Worm (Caenorhabditis elegans) whole organism, L4 larva: Measurements from ENCODE around the gene ncam-1.

ENCODE experiments used
- D1046.2 ChIP-seq: fragments of 200-800 bp; sonication (Bioruptor generic); IDR thresholded peaks from 2 replicates; pipeline ENCODE4 v1.3.6; 2022; ENCODE audit warnings: missing genetic modification characterization, missing compliant biosample characterization
- F26F4.8 ChIP-seq: fragments of 200-800 bp; sonication (Bioruptor generic); conservative IDR thresholded peaks from 2 replicates; pipeline ENCODE4 v1.3.6; 2022; ENCODE audit warnings: missing genetic modification characterization, missing compliant biosample characterization
- F44E2.7 ChIP-seq: fragments of 200-800 bp; sonication (Bioruptor generic); IDR thresholded peaks from 2 replicates; pipeline ENCODE4 v2.1.2; 2022; ENCODE audit warnings: missing genetic modification characterization, missing compliant biosample characterization
- R02D3.7 ChIP-seq: fragments of 150-350 bp; sonication (generic microtip); optimal IDR thresholded peaks from 3 replicates; lab custom pipeline; 2014; ENCODE audit warnings: missing biosample characterization, missing genetic modification characterization
- T20F7.1 ChIP-seq: fragments of 200-800 bp; sonication (Bioruptor generic); optimal IDR thresholded peaks from 2 replicates; lab custom pipeline; 2018; ENCODE audit warnings: mild to moderate bottlenecking, missing genetic modification characterization, missing compliant biosample characterization
- T26A8.4 ChIP-seq: fragments of 200-800 bp; sonication (Bioruptor generic); IDR thresholded peaks from 2 replicates; pipeline ENCODE4 v1.3.6; 2022; ENCODE audit warnings: missing genetic modification characterization, missing compliant biosample characterization
- Y48G9A.11 ChIP-seq: fragments of 200-800 bp; sonication (Bioruptor generic); IDR thresholded peaks from 2 replicates; pipeline ENCODE4 v1.3.6; 2022; ENCODE audit warnings: missing genetic modification reagents, missing genetic modification characterization, missing compliant biosample characterization
- Y5F2A.4 ChIP-seq: fragments of 200-800 bp; sonication (Bioruptor generic); optimal IDR thresholded peaks from 2 replicates; lab custom pipeline; 2018; ENCODE audit warnings: mild to moderate bottlenecking, missing genetic modification characterization, missing compliant biosample characterization
- ZK337.2 ChIP-seq: fragments of 200-800 bp; sonication (Bioruptor generic); IDR thresholded peaks from 2 replicates; pipeline ENCODE4 v1.3.6; 2022; ENCODE audit warnings: missing genetic modification reagents, missing genetic modification characterization, missing compliant biosample characterization
- ZK546.5 ChIP-seq, 2 experiments: sonication (generic microtip); optimal IDR thresholded peaks; 2 replicates each; lab custom pipeline; 2017; ENCODE audit warnings: missing biosample characterization in 2 of 2, missing genetic modification characterization in 2 of 2
- aly-2 ChIP-seq: sonication (generic microtip); optimal IDR thresholded peaks from 2 replicates; lab custom pipeline; 2018; ENCODE audit warnings: missing biosample characterization, missing genetic modification characterization
- attf-4 ChIP-seq: sonication (generic microtip); optimal IDR thresholded peaks from 3 replicates; lab custom pipeline; 2017; ENCODE audit warnings: missing biosample characterization, missing genetic modification characterization
- ceh-32 ChIP-seq: sonication (generic microtip); optimal IDR thresholded peaks from 2 replicates; lab custom pipeline; 2016; ENCODE audit warnings: mild to moderate bottlenecking, missing genetic modification characterization, missing compliant biosample characterization; ENCODE audit not compliant: poor library complexity
- ceh-82 ChIP-seq: sonication (generic microtip); optimal IDR thresholded peaks from 2 replicates; lab custom pipeline; 2017; ENCODE audit warnings: missing biosample characterization, missing genetic modification characterization
- ctbp-1 ChIP-seq: fragments of 200-800 bp; sonication (Bioruptor generic); IDR thresholded peaks from 2 replicates; pipeline ENCODE4 v1.3.6; 2022; ENCODE audit warnings: missing genetic modification reagents, missing genetic modification characterization, missing compliant biosample characterization
- daf-12 ChIP-seq: fragments of 150-350 bp; optimal IDR thresholded peaks from 2 replicates; lab custom pipeline; 2014; ENCODE audit warnings: missing biosample characterization, missing genetic modification reagents, missing genetic modification characterization
- daf-16 ChIP-seq, 3 experiments: sonication (generic microtip); optimal IDR thresholded peaks; 2 replicates each; lab custom pipeline; 2016 to 2017; ENCODE audit warnings: missing genetic modification characterization in 3 of 3, missing genetic modification reagents in 3 of 3, mild to moderate bottlenecking in 2 of 3, missing compliant biosample characterization in 2 of 3, missing biosample characterization in 1 of 3, moderate library complexity in 1 of 3
- dmd-6 ChIP-seq: fragments of 200-800 bp; sonication (Bioruptor generic); IDR thresholded peaks from 2 replicates; pipeline ENCODE4 v1.3.6; 2022; ENCODE audit warnings: missing genetic modification reagents, missing genetic modification characterization, missing compliant biosample characterization
- dpl-1 ChIP-seq: fragments of 150-350 bp; optimal IDR thresholded peaks from 2 replicates; lab custom pipeline; 2014; ENCODE audit warnings: missing biosample characterization, missing genetic modification reagents, missing genetic modification characterization
- dve-1 ChIP-seq: sonication (generic microtip); optimal IDR thresholded peaks from 2 replicates; lab custom pipeline; 2017; ENCODE audit warnings: antibody characterized with exemption, mild to moderate bottlenecking, missing genetic modification characterization, missing compliant biosample characterization; ENCODE audit not compliant: insufficient read depth
- hif-1 ChIP-seq, 2 experiments: sonication (generic microtip); optimal IDR thresholded peaks; 2 replicates each; lab custom pipeline; 2016 to 2017; ENCODE audit warnings: missing compliant biosample characterization in 2 of 2, missing genetic modification characterization in 2 of 2, missing genetic modification reagents in 2 of 2, missing genotype in 2 of 2, mild to moderate bottlenecking in 1 of 2
- hlh-11 ChIP-seq: fragments of 200-800 bp; sonication (Bioruptor generic); optimal IDR thresholded peaks from 2 replicates; lab custom pipeline; 2018; ENCODE audit warnings: mild to moderate bottlenecking, missing genetic modification characterization, missing compliant biosample characterization
- hmg-1.1 ChIP-seq: fragments of 200-800 bp; sonication (Bioruptor generic); IDR thresholded peaks from 2 replicates; pipeline ENCODE4 v1.3.6; 2022; ENCODE audit warnings: missing genetic modification reagents, missing genetic modification characterization, missing compliant biosample characterization
- lim-7 ChIP-seq: fragments of 200-800 bp; sonication (Bioruptor generic); IDR thresholded peaks from 2 replicates; pipeline ENCODE4 v1.3.6; 2022; ENCODE audit warnings: missing genetic modification characterization, missing compliant biosample characterization
- lin-1 ChIP-seq: fragments of 200-800 bp; sonication (Bioruptor generic); IDR thresholded peaks from 2 replicates; pipeline ENCODE4 v1.3.6; 2022; ENCODE audit warnings: missing genetic modification reagents, missing genetic modification characterization, missing compliant biosample characterization
- lin-29 ChIP-seq: fragments of 200-800 bp; sonication (Bioruptor generic); IDR thresholded peaks from 2 replicates; pipeline ENCODE4 v1.3.6; 2022; ENCODE audit warnings: missing genetic modification reagents, missing genetic modification characterization, missing compliant biosample characterization
- lin-39 ChIP-seq: fragments of 150-350 bp; optimal IDR thresholded peaks from 2 replicates; lab custom pipeline; 2014; ENCODE audit warnings: missing biosample characterization, missing genetic modification reagents, missing genetic modification characterization
- mdt-29 ChIP-seq: fragments of 200-800 bp; sonication (Bioruptor generic); IDR thresholded peaks from 2 replicates; pipeline ENCODE4 v1.3.6; 2022; ENCODE audit warnings: missing genetic modification reagents, missing genetic modification characterization, missing compliant biosample characterization
- mes-2 ChIP-seq: sonication (generic microtip); optimal IDR thresholded peaks from 2 replicates; lab custom pipeline; 2016; ENCODE audit warnings: missing genotype, mild to moderate bottlenecking, missing genetic modification characterization, missing compliant biosample characterization; ENCODE audit not compliant: poor library complexity, severe bottlenecking
- nhr-11 ChIP-seq: fragments of 150-350 bp; optimal IDR thresholded peaks from 2 replicates; lab custom pipeline; 2014; ENCODE audit warnings: missing biosample characterization, missing genetic modification characterization
- nhr-25 ChIP-seq: sonication (generic microtip); optimal IDR thresholded peaks from 2 replicates; lab custom pipeline; 2017; ENCODE audit warnings: missing genetic modification characterization, mild to moderate bottlenecking, missing compliant biosample characterization, antibody characterized with exemption, moderate library complexity, borderline replicate concordance; ENCODE audit not compliant: insufficient read depth
- nhr-28 ChIP-seq: fragments of 150-350 bp; optimal IDR thresholded peaks from 2 replicates; lab custom pipeline; 2014; ENCODE audit warnings: missing biosample characterization, missing genetic modification characterization
- nhr-48 ChIP-seq: sonication (generic microtip); optimal IDR thresholded peaks from 2 replicates; lab custom pipeline; 2016; ENCODE audit warnings: mild to moderate bottlenecking, missing genetic modification characterization, missing compliant biosample characterization
- nhr-6 ChIP-seq: fragments of 150-350 bp; optimal IDR thresholded peaks from 2 replicates; lab custom pipeline; 2014; ENCODE audit warnings: missing biosample characterization, missing genetic modification characterization
- nhr-76 ChIP-seq: fragments of 150-350 bp; optimal IDR thresholded peaks from 2 replicates; lab custom pipeline; 2014; ENCODE audit warnings: missing biosample characterization, missing genetic modification characterization
- nhr-77 ChIP-seq: fragments of 150-350 bp; optimal IDR thresholded peaks from 2 replicates; lab custom pipeline; 2014; ENCODE audit warnings: missing biosample characterization, missing genetic modification characterization
- pqm-1 ChIP-seq: sonication (generic microtip); optimal IDR thresholded peaks from 2 replicates; lab custom pipeline; 2017; ENCODE audit warnings: missing biosample characterization, missing genetic modification characterization
- sdz-12 ChIP-seq: fragments of 200-800 bp; sonication (Bioruptor generic); optimal IDR thresholded peaks from 2 replicates; lab custom pipeline; 2018; ENCODE audit warnings: mild to moderate bottlenecking, missing genetic modification characterization, missing compliant biosample characterization
- set-16 ChIP-seq: fragments of 200-800 bp; sonication (Bioruptor generic); IDR thresholded peaks from 2 replicates; pipeline ENCODE4 v1.3.6; 2022; ENCODE audit warnings: missing genetic modification reagents, missing genetic modification characterization, missing compliant biosample characterization
- skn-1 ChIP-seq: fragments of 150-350 bp; optimal IDR thresholded peaks from 2 replicates; lab custom pipeline; 2014; ENCODE audit warnings: missing biosample characterization, missing genetic modification characterization
- snpc-1.2 ChIP-seq: fragments of 200-800 bp; sonication (Bioruptor generic); IDR thresholded peaks from 2 replicates; pipeline ENCODE4 v1.3.6; 2022; ENCODE audit warnings: missing genetic modification reagents, missing genetic modification characterization, missing compliant biosample characterization
- tag-97 ChIP-seq: fragments of 200-800 bp; sonication (Bioruptor generic); IDR thresholded peaks from 2 replicates; pipeline ENCODE4 v1.3.6; 2022; ENCODE audit warnings: missing genetic modification characterization, missing compliant biosample characterization
- unc-62 ChIP-seq, 3 experiments: fragments of 150-350 bp in 1 of 3; sonication (generic microtip); optimal IDR thresholded peaks in 2 of 3; peaks in 1 of 3; 1 replicate in 1 of 3; 2 replicates in 2 of 3; lab custom pipeline; 2014 to 2017; ENCODE audit warnings: missing biosample characterization in 3 of 3, missing genetic modification characterization in 3 of 3, missing genetic modification reagents in 3 of 3, missing genotype in 1 of 3
- zip-11 ChIP-seq: fragments of 200-800 bp; sonication (Bioruptor generic); IDR thresholded peaks from 2 replicates; pipeline ENCODE4 v1.3.6; 2022; ENCODE audit warnings: missing genetic modification characterization, missing compliant biosample characterization
- ztf-7 ChIP-seq: fragments of 150-350 bp; optimal IDR thresholded peaks from 2 replicates; lab custom pipeline; 2014; ENCODE audit warnings: missing biosample characterization, missing genetic modification characterization

Gene ncam-1

DNA sequence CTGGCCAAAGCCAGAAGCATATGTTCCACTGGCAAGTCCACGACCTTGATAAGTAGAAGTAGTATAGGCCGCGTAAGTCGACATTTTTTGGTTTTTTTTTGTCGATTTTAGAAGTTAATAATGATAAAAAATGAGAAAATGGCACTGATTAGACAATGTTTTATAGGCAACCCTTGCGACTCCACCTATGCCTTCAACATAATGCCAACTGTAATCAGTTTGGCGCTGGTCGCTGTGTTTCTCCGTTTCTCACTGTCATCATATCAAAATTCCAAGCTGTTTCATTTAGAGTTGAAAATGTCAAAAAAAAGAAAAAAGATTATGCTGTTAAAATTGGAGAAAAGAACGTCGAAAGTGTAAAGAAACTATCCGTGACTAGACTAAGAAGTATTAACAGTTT, 46.1 kb upstream of the ncam-1 start (continued):
- TF ChIP-seq dve-1 (tag; lab: Kevin White, UChicago): peak; percentile 73
- peak; percentile 24 for TF ChIP-seq nhr-6
- TF ChIP-seq zip-11: no peak
- TF ChIP-seq Y48G9A.11 (GFP tag; lab: Robert Waterston, UW): no peak
- no peak for TF ChIP-seq skn-1 (tag; lab: Kevin White, UChicago)
- no peak for TF ChIP-seq R02D3.7 (tag; lab: Kevin White, UChicago)
- peak; percentile 30 for TF ChIP-seq T20F7.1 (GFP tag; lab: Kevin White, UChicago)
- TF ChIP-seq D1046.2 (GFP tag; lab: Robert Waterston, UW): no peak
- no peak for TF ChIP-seq dpl-1
- TF ChIP-seq ceh-82 (tag; lab: Kevin White, UChicago): no peak
- no peak for TF ChIP-seq daf-16 (GFP tag; optimal IDR thresholded peaks at IDR 0.05; lab: Kevin White, UChicago)
- peak; percentile 78 for TF ChIP-seq daf-16 (tag; optimal IDR thresholded peaks at IDR 0.05; lab: Kevin White, UChicago)
- TF ChIP-seq daf-12 (tag; lab: Kevin White, UChicago): no peak
- TF ChIP-seq set-16 (GFP tag; lab: Robert Waterston, UW): no peak
- no peak for TF ChIP-seq sdz-12
- no peak for TF ChIP-seq aly-2 (tag; lab: Kevin White, UChicago)
- no peak for TF ChIP-seq ZK337.2
- peak; percentile 94 for TF ChIP-seq pqm-1 (tag; lab: Kevin White, UChicago)

DNA sequence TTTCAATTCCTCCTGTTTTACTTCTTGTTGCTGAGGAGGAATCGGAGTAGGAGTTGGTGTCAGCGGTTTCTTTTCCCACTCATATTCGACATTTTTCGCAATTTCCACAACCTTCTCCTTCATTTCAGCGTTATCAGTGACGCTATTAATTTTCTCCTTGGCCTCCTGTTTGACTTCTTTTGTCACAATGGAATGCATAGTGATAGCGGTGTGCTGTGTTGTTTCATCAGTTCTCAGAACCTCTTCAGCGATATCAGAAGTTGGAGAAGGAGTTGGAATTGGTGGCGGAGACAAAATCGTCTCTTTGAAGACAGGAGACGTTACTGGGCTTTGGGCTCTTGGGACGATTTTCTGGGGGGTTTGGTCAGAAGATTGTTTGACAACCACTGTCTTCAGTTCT, 45.2 kb upstream of the ncam-1 start:
- TF ChIP-seq nhr-28 (peak; percentile 49), dve-1 (tag; lab: Kevin White, UChicago) (peak; percentile 23), nhr-11 (no peak), dmd-6 (GFP tag; lab: Robert Waterston, UW) (peak; percentile 41; the same call in 1 of the 2 replicates), snpc-1.2 (GFP tag; lab: Robert Waterston, UW) (no peak), ceh-82 (tag; lab: Kevin White, UChicago) (no peak), pqm-1 (tag; lab: Kevin White, UChicago) (peak; percentile 94), mes-2 (tag; lab: Kevin White, UChicago) (no peak), hlh-11 (peak; percentile 53), daf-16 (GFP tag; optimal IDR thresholded peaks at IDR 0.05; lab: Kevin White, UChicago) (no peak), daf-16 (tag; optimal IDR thresholded peaks at IDR 0.05; lab: Kevin White, UChicago) (peak; percentile 4), unc-62 (GFP tag; optimal IDR thresholded peaks at IDR 0.05 in 1 of 2; lab: Kevin White, UChicago) (peak in 1 of 2 experiments; percentile 80), unc-62 (tag; optimal IDR thresholded peaks at IDR 0.05; lab: Kevin White, UChicago) (no peak)

DNA sequence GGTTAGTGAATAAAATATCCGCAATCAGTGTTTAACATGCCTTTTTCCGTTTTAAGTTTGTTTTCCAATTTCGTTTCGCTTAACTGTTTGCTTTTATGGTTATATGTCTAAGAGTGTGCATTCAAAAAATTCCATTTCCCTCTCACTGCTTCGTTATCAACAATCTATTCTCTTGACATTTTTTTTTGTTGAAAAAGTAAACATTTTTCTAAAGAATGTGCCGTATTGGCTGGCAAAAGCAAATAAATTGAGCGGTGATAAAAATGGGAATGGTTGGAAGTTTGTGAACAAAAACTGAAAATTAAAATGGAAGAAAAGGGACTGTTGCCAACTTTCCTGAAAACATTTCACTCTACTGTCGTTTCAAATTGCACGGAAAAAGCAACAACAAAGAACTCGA, 40.1 kb upstream of the ncam-1 start:
- TF ChIP-seq zip-11 (no peak), pqm-1 (tag; lab: Kevin White, UChicago) (peak; percentile 89), F44E2.7 (no peak), nhr-76 (tag; lab: Kevin White, UChicago) (no peak), mdt-29 (no peak), tag-97 (GFP tag; lab: Robert Waterston, UW) (no peak), lim-7 (GFP tag; lab: Robert Waterston, UW) (no peak), lin-39 (tag; lab: Kevin White, UChicago) (no peak), attf-4 (tag; lab: Kevin White, UChicago) (no peak), ctbp-1 (GFP tag; lab: Robert Waterston, UW) (no peak), daf-16 (GFP tag; optimal IDR thresholded peaks at IDR 0.05; lab: Kevin White, UChicago) (no peak), daf-16 (tag; optimal IDR thresholded peaks at IDR 0.05; lab: Kevin White, UChicago) (peak; percentile 91), F26F4.8 (no peak), ZK546.5 (tag; optimal IDR thresholded peaks at IDR 0.05; lab: Kevin White, UChicago) (no peak), dmd-6 (GFP tag; lab: Robert Waterston, UW) (peak; percentile 43; the same call in 1 of the 2 replicates), lin-1 (GFP tag; lab: Robert Waterston, UW) (no peak), nhr-48 (tag; lab: Kevin White, UChicago) (no peak), nhr-28 (peak; percentile 35), daf-12 (tag; lab: Kevin White, UChicago) (no peak), ZK337.2 (no peak), ceh-82 (tag; lab: Kevin White, UChicago) (no peak), ztf-7 (tag; lab: Kevin White, UChicago) (no peak), nhr-25 (tag; lab: Kevin White, UChicago) (no peak), hif-1 (tag; optimal IDR thresholded peaks at IDR 0.05; lab: Kevin White, UChicago) (no peak), nhr-77 (peak; percentile 6), T20F7.1 (GFP tag; lab: Kevin White, UChicago) (no peak), D1046.2 (GFP tag; lab: Robert Waterston, UW) (no peak), Y5F2A.4 (GFP tag; lab: Kevin White, UChicago) (no peak), hmg-1.1 (no peak), T26A8.4 (GFP tag; lab: Robert Waterston, UW) (no peak), ceh-32 (tag; lab: Kevin White, UChicago) (no peak), lin-29 (GFP tag; lab: Robert Waterston, UW) (no peak)
